Worm (Caenorhabditis elegans) whole organism, mixed stage, embryonic: ENCODE data around the gene xpf-1.

Experiments used
- M03D4.4 ChIP-seq: sonication (generic microtip); optimal IDR thresholded peaks from 2 replicates; lab custom pipeline; 2017; ENCODE audit warnings: mild to moderate bottlenecking, missing genetic modification characterization, missing compliant biosample characterization
- ceh-83 ChIP-seq: fragments of 200-800 bp; sonication (Bioruptor generic); optimal IDR thresholded peaks from 2 replicates; lab custom pipeline; 2018; ENCODE audit warnings: mild to moderate bottlenecking, missing genetic modification characterization, missing compliant biosample characterization
- ces-1 ChIP-seq: fragments of 150-350 bp; optimal IDR thresholded peaks from 2 replicates; lab custom pipeline; 2014; ENCODE audit warnings: missing biosample characterization, missing genetic modification reagents, missing genetic modification characterization
- cnd-1 ChIP-seq: fragments of 200-800 bp; sonication (Bioruptor generic); optimal IDR thresholded peaks from 2 replicates; lab custom pipeline; 2018; ENCODE audit warnings: mild to moderate bottlenecking, missing genetic modification characterization, missing compliant biosample characterization
- elt-1 ChIP-seq: sonication (generic microtip); optimal IDR thresholded peaks from 2 replicates; lab custom pipeline; 2017; ENCODE audit warnings: missing genetic modification characterization, mild to moderate bottlenecking, missing compliant biosample characterization, antibody characterized with exemption, moderate library complexity, borderline replicate concordance; ENCODE audit not compliant: insufficient read depth
- nhr-237 ChIP-seq: fragments of 150-350 bp; optimal IDR thresholded peaks from 2 replicates; lab custom pipeline; 2014; ENCODE audit warnings: missing biosample characterization, missing genetic modification characterization
- nhr-28 ChIP-seq: fragments of 150-350 bp; optimal IDR thresholded peaks from 2 replicates; lab custom pipeline; 2014; ENCODE audit warnings: missing biosample characterization, missing genetic modification characterization
- snpc-4 ChIP-seq: fragments of 150-350 bp; optimal IDR thresholded peaks from 2 replicates; lab custom pipeline; 2014; ENCODE audit warnings: missing biosample characterization, missing genetic modification characterization
- sptf-1 ChIP-seq: sonication (generic microtip); optimal IDR thresholded peaks from 2 replicates; lab custom pipeline; 2017; ENCODE audit warnings: mild to moderate bottlenecking, missing genetic modification characterization, moderate library complexity, missing compliant biosample characterization
- unc-62 ChIP-seq: fragments of 150-350 bp; optimal IDR thresholded peaks from 2 replicates; lab custom pipeline; 2014; ENCODE audit warnings: missing biosample characterization, missing genetic modification reagents, missing genetic modification characterization

- TF ChIP-seq nhr-28 (tag; lab: Kevin White, UChicago) (no peak), snpc-4 (tag; lab: Kevin White, UChicago) (no peak), nhr-237 (tag; lab: Kevin White, UChicago) (no peak), M03D4.4 (tag; lab: Kevin White, UChicago) (no peak), cnd-1 (tag; lab: Kevin White, UChicago) (no peak), elt-1 (tag; lab: Kevin White, UChicago) (no peak), sptf-1 (tag; lab: Kevin White, UChicago) (no peak), unc-62 (GFP tag; lab: Kevin White, UChicago) (no peak), ces-1 (peak; percentile 39), ceh-83 (GFP tag; lab: Kevin White, UChicago) (no peak)
Measured at ce11 chrII:11732513-11732912, 36.5 kb downstream of the xpf-1 start, which contains the start of gene F13D12.8.
